Fruit fly (Drosophila melanogaster) whole organism, embryonic: Measurements from ENCODE around the gene CG31816.

Source experiments
- Abd-B ChIP-seq: fragments of 200-800 bp; sonication (Bioruptor generic); optimal IDR thresholded peaks from 2 replicates; lab custom pipeline; 2018; ENCODE audit warnings: missing biosample characterization, mild to moderate bottlenecking, missing genetic modification characterization, moderate library complexity
- Asciz ChIP-seq: fragments of 200-800 bp; sonication (Bioruptor generic); optimal IDR thresholded peaks from 2 replicates; lab custom pipeline; 2017; ENCODE audit warnings: missing biosample characterization, mild to moderate bottlenecking, missing genetic modification characterization, missing genetic modification reagents
- HLH4C ChIP-seq: fragments of 200-800 bp; sonication (Bioruptor generic); IDR thresholded peaks from 3 replicates; pipeline ENCODE4 v1.3.6; 2022; ENCODE audit warnings: missing biosample characterization, missing genetic modification characterization; ENCODE audit not compliant: partially characterized antibody
- Hr78 ChIP-seq, 2 experiments: fragments of 200-800 bp in 1 of 2; fragments of >200 bp in 1 of 2; sonication (Bioruptor generic) in 1 of 2; optimal IDR thresholded peaks; 2 replicates each; lab custom pipeline; 2017 to 2019; ENCODE audit warnings: missing biosample characterization in 2 of 2, missing genetic modification characterization in 2 of 2, mild to moderate bottlenecking in 1 of 2, moderate library complexity in 1 of 2
- Nf-YB ChIP-seq: fragments of 200-800 bp; sonication (Bioruptor generic); optimal IDR thresholded peaks from 3 replicates; lab custom pipeline; 2019; ENCODE audit warnings: missing biosample characterization, mild to moderate bottlenecking, missing genetic modification characterization, moderate library complexity
- oc ChIP-seq: fragments of 200-800 bp; sonication (Bioruptor generic); optimal IDR thresholded peaks from 2 replicates; lab custom pipeline; 2018; ENCODE audit warnings: missing biosample characterization, mild to moderate bottlenecking, missing genetic modification characterization, moderate library complexity
- p53 ChIP-seq: fragments of 200-800 bp; sonication (Bioruptor generic); optimal IDR thresholded peaks from 2 replicates; lab custom pipeline; 2016; ENCODE audit warnings: missing biosample characterization, missing genetic modification characterization

DNA sequence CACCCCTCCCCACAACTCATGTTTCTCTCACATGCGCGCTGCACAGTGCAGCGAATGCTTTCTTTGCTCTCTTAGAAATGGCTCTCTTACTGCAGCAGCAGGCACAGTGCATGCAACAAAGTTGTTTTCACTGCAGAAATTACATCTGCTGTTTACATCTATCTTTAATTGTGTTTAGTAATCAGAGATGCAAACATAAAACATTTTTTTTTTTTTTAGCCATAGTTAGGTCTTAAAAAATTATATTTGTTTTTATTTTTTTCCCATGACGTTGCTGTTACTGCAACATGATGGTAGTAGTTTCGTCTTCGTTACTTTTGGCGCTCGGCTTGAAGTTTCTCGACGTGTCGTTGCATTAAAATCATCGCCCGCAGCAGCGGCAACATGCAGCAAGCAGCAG, 41.0 kb upstream of the CG31816 start:
- no peak for TF ChIP-seq p53 (GFP tag; lab: Kevin White, UChicago)
- TF ChIP-seq Asciz (GFP tag; lab: Kevin White, UChicago): no peak
- no peak for TF ChIP-seq Abd-B (GFP tag; lab: Kevin White, UChicago)
- no peak for TF ChIP-seq Nf-YB (GFP tag; lab: Kevin White, UChicago)
- TF ChIP-seq Hr78 (GFP tag; optimal IDR thresholded peaks at IDR 0.05; lab: Kevin White, UChicago): no peak
- no peak for TF ChIP-seq HLH4C (GFP tag; lab: Robert Waterston, UW)
- TF ChIP-seq oc (tag; lab: Kevin White, UChicago): no peak
